Fruit fly (Drosophila melanogaster): ENCODE data around the gene Cyp6a16.
A peak's percentile ranks its signal among the peaks of the same experiment; 100 is the strongest.

Gene Cyp6a16

dm6 chr2L:5610108-5610507 lies 13.5 kb downstream of the Cyp6a16 start (continued):
- TF ChIP-seq wdn (GFP tag; IDR thresholded peaks at IDR 0.05) (no peak), Dfd (GFP tag; optimal IDR thresholded peaks at IDR 0.05) (no peak), CG3407 (GFP tag; optimal IDR thresholded peaks at IDR 0.05) (no peak), knrl (GFP tag; IDR thresholded peaks at IDR 0.05; ENCODE audit: partially characterized antibody) (no peak), slbo (GFP tag; IDR thresholded peaks at IDR 0.05) (peak; percentile 38; the same call in 1 of the 2 replicates), jing (GFP tag; optimal IDR thresholded peaks at IDR 0.05) (peak; percentile 6), ac (GFP tag; optimal IDR thresholded peaks at IDR 0.05) (no peak), pzg (GFP tag; optimal IDR thresholded peaks at IDR 0.05) (no peak), CG1602 (GFP tag; optimal IDR thresholded peaks at IDR 0.05) (peak; percentile 2), Hr51 (GFP tag; optimal IDR thresholded peaks at IDR 0.05) (peak in 1 of 2 experiments; percentile 62), Vsx1 (GFP tag; optimal IDR thresholded peaks at IDR 0.05) (peak; percentile 7), HLHmδ (GFP tag; optimal IDR thresholded peaks at IDR 0.05) (no peak), CG12104 (GFP tag; optimal IDR thresholded peaks at IDR 0.05) (no peak), CG42726 (GFP tag; IDR thresholded peaks at IDR 0.05; ENCODE audit: partially characterized antibody) (no peak), Optix (GFP tag; IDR thresholded peaks at IDR 0.05) (peak; percentile 39; the same call in 1 of the 3 replicates), wek (GFP tag; optimal IDR thresholded peaks at IDR 0.05) (no peak), CG18011 (GFP tag; optimal IDR thresholded peaks at IDR 0.05) (no peak), sens-2 (GFP tag; IDR thresholded peaks at IDR 0.05) (no peak), danr (GFP tag; IDR thresholded peaks at IDR 0.05) (no peak), ham (GFP tag; IDR thresholded peaks at IDR 0.05) (no peak), CG9932 (GFP tag; IDR thresholded peaks at IDR 0.05) (no peak), mld (GFP tag; IDR thresholded peaks at IDR 0.05; ENCODE audit: partially characterized antibody) (no peak), CG3726 (GFP tag; IDR thresholded peaks at IDR 0.05) (no peak), gcm2 (GFP tag; optimal IDR thresholded peaks at IDR 0.05) (no peak), CG2889 (GFP tag; IDR thresholded peaks at IDR 0.05) (no peak), CG12942 (GFP tag; optimal IDR thresholded peaks at IDR 0.05) (no peak), Lim3 (GFP tag; IDR thresholded peaks at IDR 0.05) (no peak), onecut (GFP tag; IDR thresholded peaks at IDR 0.05) (peak; percentile 20; the same call in 1 of the 2 replicates), tll (GFP tag; optimal IDR thresholded peaks at IDR 0.05) (no peak), CG8290 (GFP tag; optimal IDR thresholded peaks at IDR 0.05) (no peak), CG8290 (tag; optimal IDR thresholded peaks at IDR 0.05) (no peak), ato (GFP tag; IDR thresholded peaks at IDR 0.05; ENCODE audit: partially characterized antibody) (no peak), GATAe (GFP tag; conservative IDR thresholded peaks at IDR 0.05) (no peak), tgo (GFP tag; IDR thresholded peaks at IDR 0.05) (0 out of 3 replicates have a peak, but pooled peaks have one; percentile 29), CG6765 (GFP tag; optimal IDR thresholded peaks at IDR 0.05) (no peak), cad (GFP tag; optimal IDR thresholded peaks at IDR 0.05) (no peak), tap (tag; optimal IDR thresholded peaks at IDR 0.05) (no peak), CG6175 (GFP tag; IDR thresholded peaks at IDR 0.05) (no peak), Tbp (GFP tag; optimal IDR thresholded peaks at IDR 0.05) (no peak), CG1024 (GFP tag; IDR thresholded peaks at IDR 0.05) (no peak), sna (GFP tag; IDR thresholded peaks at IDR 0.05; ENCODE audit: partially characterized antibody) (no peak), mirr (GFP tag; optimal IDR thresholded peaks at IDR 0.05) (no peak), C15 (GFP tag; IDR thresholded peaks at IDR 0.05) (no peak), dan (GFP tag; IDR thresholded peaks at IDR 0.05) (no peak), CG2120 (GFP tag; optimal IDR thresholded peaks at IDR 0.05) (no peak), Fer3 (tag; optimal IDR thresholded peaks at IDR 0.05) (peak; percentile 20), lilli (GFP tag; optimal IDR thresholded peaks at IDR 0.05) (peak; percentile 9), Jarid2 (GFP tag; optimal IDR thresholded peaks at IDR 0.05) (peak; percentile 3), sqz (GFP tag; optimal IDR thresholded peaks at IDR 0.05) (no peak), jumu (GFP tag; optimal IDR thresholded peaks at IDR 0.05) (no peak), CG7963 (GFP tag; IDR thresholded peaks at IDR 0.05; ENCODE audit: partially characterized antibody) (no peak), schlank (tag; optimal IDR thresholded peaks at IDR 0.05) (no peak)

Measured in whole organism, embryonic.